Fruit fly (Drosophila melanogaster): ENCODE data around the gene RpL3.

DNA sequence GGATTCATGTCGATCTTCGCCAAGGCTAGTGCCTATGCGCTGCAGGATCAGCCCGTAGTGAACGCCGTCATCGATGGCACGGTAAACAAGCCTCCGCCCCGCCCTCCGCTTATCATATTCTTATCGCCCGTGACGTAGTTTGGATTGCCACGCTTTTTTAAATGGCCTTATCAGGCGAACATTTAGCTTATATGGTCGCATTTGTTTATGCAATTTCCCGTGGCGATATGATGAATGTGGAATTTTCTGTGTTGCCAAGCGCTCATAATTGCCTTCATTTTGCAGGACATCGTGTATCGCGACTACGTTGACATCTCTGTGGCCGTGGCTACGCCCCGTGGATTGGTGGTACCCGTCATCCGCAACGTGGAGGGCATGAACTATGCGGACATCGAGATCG lies 24.1 kb downstream of the RpL3 start:
- no peak for TF ChIP-seq CG4496 (GFP tag; IDR thresholded peaks at IDR 0.05)
- TF ChIP-seq Snoo (tag; optimal IDR thresholded peaks at IDR 0.05) = no peak
- no peak for TF ChIP-seq CG10348 (GFP tag; IDR thresholded peaks at IDR 0.05)
- TF ChIP-seq CG13204 (GFP tag; optimal IDR thresholded peaks at IDR 0.05) = no peak

All from whole organism, pupa.